Fruit fly (Drosophila melanogaster) whole organism, embryonic: ENCODE measurements around the gene CG9799.

ENCODE experiments used
- Abd-B ChIP-seq: fragments of 200-800 bp; sonication (Bioruptor generic); optimal IDR thresholded peaks from 2 replicates; lab custom pipeline; 2018; ENCODE audit warnings: missing biosample characterization, mild to moderate bottlenecking, missing genetic modification characterization, moderate library complexity
- Antp ChIP-seq: fragments of 200-800 bp; sonication (Bioruptor generic); optimal IDR thresholded peaks from 3 replicates; lab custom pipeline; 2016; ENCODE audit warnings: missing biosample characterization, missing genetic modification characterization
- Atf6 ChIP-seq: fragments of 200-800 bp; sonication (Bioruptor generic); IDR thresholded peaks from 2 replicates; pipeline ENCODE4 v1.3.6; 2022; ENCODE audit warnings: missing biosample characterization, missing genetic modification characterization
- B-H1 ChIP-seq: fragments of 200-800 bp; sonication (Bioruptor generic); IDR thresholded peaks from 3 replicates; pipeline ENCODE4 v1.3.6; 2022; ENCODE audit warnings: missing biosample characterization, missing genetic modification characterization
- CG10366 ChIP-seq: fragments of 200-800 bp; sonication (Bioruptor generic); IDR thresholded peaks from 2 replicates; pipeline ENCODE4 v1.3.6; 2022; ENCODE audit warnings: missing biosample characterization, missing genetic modification characterization
- CG10543 ChIP-seq: fragments of 200-800 bp; sonication (Bioruptor generic); optimal IDR thresholded peaks from 3 replicates; lab custom pipeline; 2017; ENCODE audit warnings: missing biosample characterization, mild to moderate bottlenecking, missing genetic modification characterization, moderate library complexity
- CG11695 ChIP-seq: fragments of 200-800 bp; sonication (Bioruptor generic); IDR thresholded peaks from 3 replicates; pipeline ENCODE4 v1.3.6; 2022; ENCODE audit warnings: missing biosample characterization, missing genetic modification characterization
- CG1233 ChIP-seq: fragments of 200-800 bp; sonication (Bioruptor generic); optimal IDR thresholded peaks from 4 replicates; lab custom pipeline; 2018; ENCODE audit warnings: missing biosample characterization, mild to moderate bottlenecking, missing genetic modification characterization
- CG13624 ChIP-seq: fragments of 200-800 bp; sonication (Bioruptor generic); optimal IDR thresholded peaks from 2 replicates; lab custom pipeline; 2016; ENCODE audit warnings: missing biosample characterization, missing genetic modification characterization
- CG14014 ChIP-seq: fragments of 200-800 bp; sonication (Bioruptor generic); IDR thresholded peaks from 2 replicates; pipeline ENCODE4 v1.3.6; 2022; ENCODE audit warnings: missing biosample characterization, missing genetic modification characterization
- CG16863 ChIP-seq: fragments of 200-800 bp; sonication (Bioruptor generic); optimal IDR thresholded peaks from 3 replicates; lab custom pipeline; 2016; ENCODE audit warnings: missing biosample characterization, missing genetic modification characterization
- CG18764 ChIP-seq: fragments of 200-800 bp; sonication (Bioruptor generic); optimal IDR thresholded peaks from 3 replicates; lab custom pipeline; 2016; ENCODE audit warnings: missing biosample characterization, missing genetic modification characterization
- CG30431 ChIP-seq: fragments of 200-800 bp; sonication (Bioruptor generic); optimal IDR thresholded peaks from 2 replicates; lab custom pipeline; 2017; ENCODE audit warnings: missing biosample characterization, missing genetic modification characterization
- CG3281 ChIP-seq: fragments of 200-800 bp; sonication (Bioruptor generic); optimal IDR thresholded peaks from 3 replicates; lab custom pipeline; 2017; ENCODE audit warnings: missing biosample characterization, mild to moderate bottlenecking, missing genetic modification characterization
- CG4328 ChIP-seq: fragments of 200-800 bp; sonication (Bioruptor generic); optimal IDR thresholded peaks from 3 replicates; lab custom pipeline; 2017; ENCODE audit warnings: missing biosample characterization, missing genetic modification reagents, missing genetic modification characterization
- CG6689 ChIP-seq: fragments of 200-800 bp; sonication (Bioruptor generic); IDR thresholded peaks from 2 replicates; pipeline ENCODE4 v1.3.6; 2022; ENCODE audit warnings: missing biosample characterization, missing genetic modification characterization
- CG6854 ChIP-seq: fragments of 200-800 bp; sonication (Bioruptor generic); optimal IDR thresholded peaks from 3 replicates; lab custom pipeline; 2017; ENCODE audit warnings: missing biosample characterization, mild to moderate bottlenecking, missing genetic modification characterization
- CG7556 ChIP-seq: fragments of 200-800 bp; sonication (Bioruptor generic); optimal IDR thresholded peaks from 2 replicates; lab custom pipeline; 2017; ENCODE audit warnings: missing biosample characterization, mild to moderate bottlenecking, missing genetic modification characterization
- CG7928 ChIP-seq: fragments of 200-800 bp; sonication (Bioruptor generic); optimal IDR thresholded peaks from 2 replicates; lab custom pipeline; 2017; ENCODE audit warnings: missing biosample characterization, mild to moderate bottlenecking, missing genetic modification characterization
- CG8478 ChIP-seq: fragments of >200 bp; optimal IDR thresholded peaks from 2 replicates; lab custom pipeline; 2018
- Deaf1 ChIP-seq: fragments of 200-800 bp; optimal IDR thresholded peaks from 3 replicates; lab custom pipeline; 2019; ENCODE audit warnings: missing biosample characterization, mild to moderate bottlenecking, missing genetic modification characterization, moderate library complexity
- Ets65A ChIP-seq: fragments of 200-800 bp; sonication (Bioruptor generic); peaks from one replicate; lab custom pipeline; 2016; ENCODE audit warnings: missing biosample characterization, missing genetic modification characterization
- HLH4C ChIP-seq: fragments of 200-800 bp; sonication (Bioruptor generic); IDR thresholded peaks from 3 replicates; pipeline ENCODE4 v1.3.6; 2022; ENCODE audit warnings: missing biosample characterization, missing genetic modification characterization; ENCODE audit not compliant: partially characterized antibody
- HLHmδ ChIP-seq: fragments of 200-800 bp; sonication (Bioruptor generic); optimal IDR thresholded peaks from 2 replicates; lab custom pipeline; 2018; ENCODE audit warnings: missing biosample characterization, mild to moderate bottlenecking, missing genetic modification characterization, moderate library complexity
- Mrtf ChIP-seq: fragments of 200-800 bp; sonication (Bioruptor generic); IDR thresholded peaks from 3 replicates; pipeline ENCODE4 v1.3.6; 2022; ENCODE audit warnings: missing biosample characterization, missing genetic modification characterization
- Nf-YB ChIP-seq: fragments of 200-800 bp; sonication (Bioruptor generic); optimal IDR thresholded peaks from 3 replicates; lab custom pipeline; 2019; ENCODE audit warnings: missing biosample characterization, mild to moderate bottlenecking, missing genetic modification characterization, moderate library complexity
- Scr ChIP-seq: fragments of 200-800 bp; sonication (Bioruptor generic); IDR thresholded peaks from 2 replicates; pipeline ENCODE4 v1.3.6; 2022; ENCODE audit warnings: missing biosample characterization, missing genetic modification characterization; ENCODE audit not compliant: partially characterized antibody
- Sox102F ChIP-seq: fragments of 200-800 bp; sonication (Bioruptor generic); optimal IDR thresholded peaks from 2 replicates; lab custom pipeline; 2018; ENCODE audit warnings: missing biosample characterization, mild to moderate bottlenecking, missing genetic modification characterization, moderate library complexity
- al ChIP-seq: fragments of 200-800 bp; sonication (Bioruptor generic); IDR thresholded peaks from 2 replicates; pipeline ENCODE4 v1.3.6; 2022; ENCODE audit warnings: missing biosample characterization, missing genetic modification characterization
- bab2 ChIP-seq: fragments of 200-800 bp; sonication (Bioruptor generic); optimal IDR thresholded peaks from 2 replicates; lab custom pipeline; 2016; ENCODE audit warnings: missing biosample characterization, missing genetic modification characterization
- cg ChIP-seq: fragments of 200-800 bp; sonication (Bioruptor generic); optimal IDR thresholded peaks from 3 replicates; lab custom pipeline; 2019; ENCODE audit warnings: missing biosample characterization, mild to moderate bottlenecking, missing genetic modification characterization, moderate library complexity
- dan ChIP-seq: fragments of 200-800 bp; sonication (Bioruptor generic); IDR thresholded peaks from 2 replicates; pipeline ENCODE4 v1.3.6; 2022; ENCODE audit warnings: missing biosample characterization, missing genetic modification characterization
- dmrt99B ChIP-seq: fragments of 200-800 bp; sonication (Bioruptor generic); optimal IDR thresholded peaks from 2 replicates; lab custom pipeline; 2018; ENCODE audit warnings: missing biosample characterization, mild to moderate bottlenecking, missing genetic modification characterization, moderate library complexity
- fd3F ChIP-seq: fragments of 200-800 bp; sonication (Bioruptor generic); optimal IDR thresholded peaks from 2 replicates; lab custom pipeline; 2018; ENCODE audit warnings: missing biosample characterization, mild to moderate bottlenecking, missing genetic modification characterization, moderate library complexity
- fd64A ChIP-seq: fragments of 200-800 bp; sonication (Bioruptor generic); optimal IDR thresholded peaks from 3 replicates; lab custom pipeline; 2018; ENCODE audit warnings: missing biosample characterization, mild to moderate bottlenecking, missing genetic modification characterization
- gsb-n ChIP-seq: fragments of 200-800 bp; sonication (Bioruptor generic); optimal IDR thresholded peaks from 3 replicates; lab custom pipeline; 2018; ENCODE audit warnings: missing biosample characterization, mild to moderate bottlenecking, missing genetic modification characterization
- lola ChIP-seq, 3 experiments: fragments of >200 bp in 2 of 3; fragments of 200-800 bp in 1 of 3; sonication (Bioruptor generic) in 1 of 3; optimal IDR thresholded peaks; 2 replicates each; lab custom pipeline; 2017 to 2019; ENCODE audit warnings: missing biosample characterization in 3 of 3, missing genetic modification characterization in 3 of 3, mild to moderate bottlenecking in 1 of 3, moderate library complexity in 1 of 3
- nau ChIP-seq: fragments of 200-800 bp; sonication (Bioruptor generic); optimal IDR thresholded peaks from 3 replicates; lab custom pipeline; 2017; ENCODE audit warnings: missing biosample characterization, mild to moderate bottlenecking, missing genetic modification characterization, missing genetic modification reagents
- nmo ChIP-seq: fragments of 200-800 bp; sonication (Bioruptor generic); optimal IDR thresholded peaks from 2 replicates; lab custom pipeline; 2018; ENCODE audit warnings: missing biosample characterization, mild to moderate bottlenecking, missing genetic modification characterization, moderate library complexity
- odd ChIP-seq: fragments of 200-800 bp; sonication (Bioruptor generic); optimal IDR thresholded peaks from 2 replicates; lab custom pipeline; 2017; ENCODE audit warnings: missing biosample characterization, mild to moderate bottlenecking, missing genetic modification characterization
- otp ChIP-seq: fragments of 200-800 bp; sonication (Bioruptor generic); IDR thresholded peaks from 3 replicates; pipeline ENCODE4, ENCODE4 v1.3.6; 2022; ENCODE audit warnings: missing biosample characterization, missing genetic modification characterization
- phol ChIP-seq: fragments of 200-800 bp; sonication (Bioruptor generic); optimal IDR thresholded peaks from 3 replicates; lab custom pipeline; 2018; ENCODE audit warnings: missing biosample characterization, mild to moderate bottlenecking, missing genetic modification characterization, moderate library complexity
- prd ChIP-seq, 3 experiments: fragments of >200 bp in 2 of 3; fragments of 200-800 bp in 1 of 3; sonication (Bioruptor generic) in 1 of 3; optimal IDR thresholded peaks in 2 of 3; IDR thresholded peaks in 1 of 3; 2 replicates in 2 of 3; 3 replicates in 1 of 3; pipeline versions ENCODE4 v1.3.6 to Lab custom; 2017 to 2022; ENCODE audit warnings: missing biosample characterization in 1 of 3, missing genetic modification characterization in 1 of 3
- sr ChIP-seq: fragments of 200-800 bp; sonication (Bioruptor generic); IDR thresholded peaks from 3 replicates; pipeline ENCODE4 v1.3.6; 2022; ENCODE audit warnings: missing biosample characterization, missing genetic modification characterization
- tap ChIP-seq: fragments of 200-800 bp; optimal IDR thresholded peaks from 3 replicates; lab custom pipeline; 2019; ENCODE audit warnings: missing biosample characterization, mild to moderate bottlenecking, missing genetic modification characterization, moderate library complexity
- tgo ChIP-seq: fragments of 200-800 bp; sonication (Bioruptor generic); IDR thresholded peaks from 3 replicates; pipeline ENCODE4 v1.3.6; 2022; ENCODE audit warnings: missing biosample characterization, missing genetic modification characterization
- wdn ChIP-seq: fragments of 200-800 bp; sonication (Bioruptor generic); IDR thresholded peaks from 2 replicates; pipeline ENCODE4 v1.3.6; 2022; ENCODE audit warnings: missing biosample characterization, missing genetic modification characterization
- wor ChIP-seq: fragments of 200-800 bp; sonication (Bioruptor generic); IDR thresholded peaks from 2 replicates; pipeline ENCODE4 v1.3.6; 2022; ENCODE audit warnings: missing biosample characterization, missing genetic modification characterization
- zfh1 ChIP-seq: fragments of 200-800 bp; sonication (Bioruptor generic); IDR thresholded peaks from 3 replicates; pipeline ENCODE4 v1.3.6; 2022; ENCODE audit warnings: missing biosample characterization, missing genetic modification characterization

Gene CG9799

dm6 chr3R:13397040-13397439 lies 8.5 kb upstream of the CG9799 start, which contains the start of gene CG14374:
Gene CG14374 (minus strand): TSS chr3R:13397140.
- TF ChIP-seq Ets65A (GFP tag; lab: Kevin White, UChicago) = peak; percentile 81
- TF ChIP-seq CG10366 (GFP tag; lab: Robert Waterston, UW) = no peak

DNA sequence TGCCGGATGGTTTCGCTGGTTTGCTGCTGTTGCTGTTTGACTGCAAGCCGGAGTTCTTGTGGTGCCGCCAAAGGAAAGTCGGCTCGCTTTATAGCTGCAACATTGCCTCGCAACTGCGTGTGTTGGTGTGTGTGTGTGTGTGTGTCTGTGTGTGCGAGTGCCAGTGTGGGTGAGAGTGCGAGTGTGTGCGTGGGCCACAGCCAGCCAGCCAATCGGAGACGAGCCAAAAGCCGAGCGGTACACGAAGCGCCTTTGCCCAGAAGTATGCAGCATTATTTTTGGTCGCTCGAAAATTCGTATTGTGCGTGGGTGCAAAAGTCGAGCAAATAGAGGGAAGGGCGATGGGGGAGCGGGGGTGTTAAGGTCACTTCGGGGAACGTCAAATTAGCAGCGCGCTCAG lies 6.6 kb upstream of the CG9799 start, which contains the start of gene CCHa2:
Gene CCHa2, minus strand, starts transcription at position 65 of the 400 bp plus-strand sequence.
- TF ChIP-seq otp (no peak), bab2 (no peak), CG6854 (GFP tag; lab: Kevin White, UChicago) (no peak), dmrt99B (tag; lab: Kevin White, UChicago) (no peak), tap (tag; lab: Kevin White, UChicago) (no peak), CG14014 (GFP tag; lab: Robert Waterston, UW) (no peak), CG13624 (no peak), lola (GFP tag; optimal IDR thresholded peaks at IDR 0.05; lab: Kevin White, UChicago) (no peak), gsb-n (tag; lab: Kevin White, UChicago) (no peak), fd3F (GFP tag; lab: Kevin White, UChicago) (no peak), phol (no peak), CG11695 (no peak), Sox102F (no peak), HLH4C (GFP tag; lab: Robert Waterston, UW) (no peak), sr (GFP tag; lab: Robert Waterston, UW) (0 out of 3 replicates have a peak, but pooled peaks have one; percentile 21), Abd-B (GFP tag; lab: Kevin White, UChicago) (no peak), CG7928 (GFP tag; lab: Kevin White, UChicago) (no peak), Deaf1 (tag; lab: Kevin White, UChicago) (peak; percentile 84), CG7556 (no peak), dan (GFP tag; lab: Robert Waterston, UW) (no peak), Atf6 (GFP tag; lab: Robert Waterston, UW) (no peak), wor (GFP tag; lab: Robert Waterston, UW) (no peak), CG1233 (GFP tag; lab: Kevin White, UChicago) (no peak), odd (no peak), CG10543 (no peak), CG8478 (lab: Kevin White, UChicago) (peak; percentile 36), CG6689 (GFP tag; lab: Robert Waterston, UW) (0 out of 2 replicates have a peak, but pooled peaks have one; percentile 7), Antp (GFP tag; lab: Kevin White, UChicago) (no peak), CG18764 (GFP tag; lab: Kevin White, UChicago) (no peak), tgo (GFP tag; lab: Robert Waterston, UW) (no peak), prd (optimal IDR thresholded peaks at IDR 0.05; lab: Kevin White, UChicago) (no peak), prd (GFP tag; IDR thresholded peaks at IDR 0.05; lab: Robert Waterston, UW) (0 out of 3 replicates have a peak, but pooled peaks have one; percentile 14), Scr (GFP tag; lab: Robert Waterston, UW) (no peak), HLHmδ (GFP tag; lab: Kevin White, UChicago) (no peak), nmo (no peak), zfh1 (GFP tag; lab: Robert Waterston, UW) (no peak), wdn (no peak), CG3281 (GFP tag; lab: Kevin White, UChicago) (no peak), CG30431 (no peak), CG16863 (no peak), cg (GFP tag; lab: Kevin White, UChicago) (peak; percentile 27), al (GFP tag; lab: Robert Waterston, UW) (no peak), B-H1 (GFP tag; lab: Robert Waterston, UW) (no peak), Nf-YB (GFP tag; lab: Kevin White, UChicago) (peak; percentile 81), Mrtf (no peak), nau (GFP tag; lab: Kevin White, UChicago) (no peak), CG4328 (GFP tag; lab: Kevin White, UChicago) (no peak), fd64A (no peak)
